Fruit fly (Drosophila melanogaster) whole organism, embryonic: Measurements from ENCODE around the gene CG7506.

Experiments used
- Bdp1 ChIP-seq: fragments of 200-800 bp; sonication (Bioruptor generic); optimal IDR thresholded peaks from 3 replicates; lab custom pipeline; 2016; ENCODE audit warnings: missing biosample characterization, missing genetic modification characterization
- Blimp-1 ChIP-seq: fragments of 200-800 bp; sonication (Bioruptor generic); optimal IDR thresholded peaks from 3 replicates; lab custom pipeline; 2018; ENCODE audit warnings: missing biosample characterization, missing genetic modification characterization, mild to moderate bottlenecking, moderate library complexity, missing genetic modification reagents
- CG10274 ChIP-seq: fragments of 200-800 bp; sonication (Bioruptor generic); optimal IDR thresholded peaks from 3 replicates; lab custom pipeline; 2017; ENCODE audit warnings: missing biosample characterization, mild to moderate bottlenecking, missing genetic modification characterization
- CG10321 ChIP-seq: fragments of 200-800 bp; sonication (Bioruptor generic); IDR thresholded peaks from 2 replicates; pipeline ENCODE4 v1.3.6; 2022; ENCODE audit warnings: missing biosample characterization, missing genetic modification characterization
- CG13894 ChIP-seq: fragments of 200-800 bp; sonication (Bioruptor generic); optimal IDR thresholded peaks from 3 replicates; lab custom pipeline; 2018; ENCODE audit warnings: missing biosample characterization, mild to moderate bottlenecking, missing genetic modification characterization, moderate library complexity
- CG14014 ChIP-seq: fragments of 200-800 bp; sonication (Bioruptor generic); IDR thresholded peaks from 2 replicates; pipeline ENCODE4 v1.3.6; 2022; ENCODE audit warnings: missing biosample characterization, missing genetic modification characterization
- CG14441 ChIP-seq: fragments of 200-800 bp; sonication (Bioruptor generic); IDR thresholded peaks from 2 replicates; pipeline ENCODE4 v1.3.6; 2022; ENCODE audit warnings: missing biosample characterization, missing genetic modification characterization
- CG15514 ChIP-seq: fragments of 200-800 bp; sonication (Bioruptor generic); optimal IDR thresholded peaks from 3 replicates; lab custom pipeline; 2017; ENCODE audit warnings: missing biosample characterization, missing genetic modification characterization, mild to moderate bottlenecking, moderate library complexity, missing genetic modification reagents
- CG18262 ChIP-seq: fragments of 200-800 bp; optimal IDR thresholded peaks from 3 replicates; lab custom pipeline; 2019; ENCODE audit warnings: missing biosample characterization, mild to moderate bottlenecking, missing genetic modification characterization, moderate library complexity
- CG2712 ChIP-seq: fragments of 200-800 bp; optimal IDR thresholded peaks from 3 replicates; lab custom pipeline; 2019; ENCODE audit warnings: missing biosample characterization, mild to moderate bottlenecking, missing genetic modification characterization, moderate library complexity
- CG3065 ChIP-seq: fragments of 200-800 bp; sonication (Bioruptor generic); optimal IDR thresholded peaks from 2 replicates; lab custom pipeline; 2016; ENCODE audit warnings: missing biosample characterization, missing genetic modification characterization
- CG32767 ChIP-seq: fragments of 200-800 bp; sonication (Bioruptor generic); IDR thresholded peaks from 2 replicates; pipeline ENCODE4 v1.3.6; 2022; ENCODE audit warnings: missing biosample characterization, missing genetic modification characterization
- CG32772 ChIP-seq: fragments of 200-800 bp; sonication (Bioruptor generic); IDR thresholded peaks from 2 replicates; pipeline ENCODE4 v1.3.6; 2022; ENCODE audit warnings: missing biosample characterization, missing genetic modification characterization
- CG33557 ChIP-seq: fragments of 200-800 bp; sonication (Bioruptor generic); optimal IDR thresholded peaks from 2 replicates; lab custom pipeline; 2019; ENCODE audit warnings: missing biosample characterization, mild to moderate bottlenecking, missing genetic modification characterization, moderate library complexity
- CG3847 ChIP-seq: fragments of 200-800 bp; sonication (Bioruptor generic); IDR thresholded peaks from 2 replicates; pipeline ENCODE4 v1.3.6; 2022; ENCODE audit warnings: missing biosample characterization, missing genetic modification characterization
- CG6683 ChIP-seq: fragments of 200-800 bp; sonication (Bioruptor generic); optimal IDR thresholded peaks from 2 replicates; lab custom pipeline; 2017; ENCODE audit warnings: missing biosample characterization, mild to moderate bottlenecking, missing genetic modification characterization, missing genetic modification reagents
- CG8388 ChIP-seq: fragments of 200-800 bp; sonication (Bioruptor generic); optimal IDR thresholded peaks from 2 replicates; lab custom pipeline; 2019; ENCODE audit warnings: missing biosample characterization, mild to moderate bottlenecking, missing genetic modification characterization, moderate library complexity
- Dek ChIP-seq: fragments of 200-800 bp; sonication (Bioruptor generic); optimal IDR thresholded peaks from 3 replicates; lab custom pipeline; 2019; ENCODE audit warnings: missing biosample characterization, mild to moderate bottlenecking, missing genetic modification characterization, moderate library complexity
- Dip3 ChIP-seq: fragments of 200-800 bp; sonication (Bioruptor generic); optimal IDR thresholded peaks from 3 replicates; lab custom pipeline; 2016; ENCODE audit warnings: missing biosample characterization, missing genetic modification characterization
- E2f2 ChIP-seq: fragments of 200-800 bp; sonication (Bioruptor generic); IDR thresholded peaks from 2 replicates; pipeline ENCODE4 v1.3.6; 2022; ENCODE audit warnings: missing biosample characterization, missing genetic modification characterization
- Ets65A ChIP-seq: fragments of 200-800 bp; sonication (Bioruptor generic); peaks from one replicate; lab custom pipeline; 2016; ENCODE audit warnings: missing biosample characterization, missing genetic modification characterization
- Gsc ChIP-seq: fragments of 200-800 bp; sonication (Bioruptor generic); IDR thresholded peaks from 2 replicates; pipeline ENCODE4 v1.3.6; 2022; ENCODE audit warnings: missing biosample characterization, missing genetic modification characterization
- HmgD ChIP-seq: fragments of 200-800 bp; sonication (Bioruptor generic); optimal IDR thresholded peaks from 3 replicates; lab custom pipeline; 2016; ENCODE audit warnings: missing biosample characterization, missing genetic modification characterization
- Lpt ChIP-seq: fragments of >200 bp; optimal IDR thresholded peaks from 2 replicates; lab custom pipeline; 2018; ENCODE audit warnings: missing biosample characterization, missing genetic modification characterization
- MBD-R2 ChIP-seq: fragments of 200-800 bp; sonication (Bioruptor generic); IDR thresholded peaks from 2 replicates; pipeline ENCODE4 v1.3.6; 2022; ENCODE audit warnings: missing biosample characterization, missing genetic modification characterization
- Mrtf ChIP-seq: fragments of 200-800 bp; sonication (Bioruptor generic); IDR thresholded peaks from 3 replicates; pipeline ENCODE4 v1.3.6; 2022; ENCODE audit warnings: missing biosample characterization, missing genetic modification characterization
- Myb ChIP-seq: fragments of 200-800 bp; sonication (Bioruptor generic); optimal IDR thresholded peaks from 2 replicates; lab custom pipeline; 2016; ENCODE audit warnings: missing biosample characterization, missing genetic modification characterization
- Pdp1 ChIP-seq, 2 experiments: fragments of 200-800 bp; sonication (Bioruptor generic); optimal IDR thresholded peaks; 3 replicates each; lab custom pipeline; 2016; ENCODE audit warnings: missing biosample characterization in 2 of 2, missing genetic modification characterization in 2 of 2, mild to moderate bottlenecking in 1 of 2, moderate library complexity in 1 of 2
- Sox100B ChIP-seq: fragments of 200-800 bp; sonication (Bioruptor generic); optimal IDR thresholded peaks from 3 replicates; lab custom pipeline; 2018; ENCODE audit warnings: missing biosample characterization, mild to moderate bottlenecking, missing genetic modification characterization
- Spps ChIP-seq: fragments of 200-800 bp; sonication (Bioruptor generic); optimal IDR thresholded peaks from 2 replicates; lab custom pipeline; 2018; ENCODE audit warnings: missing biosample characterization, mild to moderate bottlenecking, missing genetic modification characterization
- Taf1 ChIP-seq: fragments of 200-800 bp; sonication (Bioruptor generic); IDR thresholded peaks from 2 replicates; pipeline ENCODE4 v1.3.6; 2022; ENCODE audit warnings: missing biosample characterization, missing genetic modification characterization
- Vsx1 ChIP-seq: fragments of 200-800 bp; sonication (Bioruptor generic); optimal IDR thresholded peaks from 2 replicates; lab custom pipeline; 2017; ENCODE audit warnings: missing biosample characterization, mild to moderate bottlenecking, missing genetic modification characterization, missing genetic modification reagents
- Xbp1 ChIP-seq: fragments of 200-800 bp; sonication (Bioruptor generic); optimal IDR thresholded peaks from 3 replicates; lab custom pipeline; 2016; ENCODE audit warnings: missing biosample characterization, mild to moderate bottlenecking, missing genetic modification characterization
- YL-1 ChIP-seq: fragments of 200-800 bp; sonication (Bioruptor generic); optimal IDR thresholded peaks from 3 replicates; lab custom pipeline; 2017; ENCODE audit warnings: missing biosample characterization, mild to moderate bottlenecking, missing genetic modification characterization
- ab ChIP-seq: fragments of 200-800 bp; sonication (Bioruptor generic); optimal IDR thresholded peaks from 2 replicates; lab custom pipeline; 2016; ENCODE audit warnings: missing biosample characterization, missing genetic modification characterization
- bcd ChIP-seq: fragments of 200-800 bp; sonication (Bioruptor generic); optimal IDR thresholded peaks from 2 replicates; lab custom pipeline; 2017; ENCODE audit warnings: missing biosample characterization, mild to moderate bottlenecking, missing genetic modification characterization
- br ChIP-seq: fragments of >200 bp; optimal IDR thresholded peaks from 2 replicates; lab custom pipeline; 2017
- cato ChIP-seq: fragments of 200-800 bp; sonication (Bioruptor generic); optimal IDR thresholded peaks from 2 replicates; lab custom pipeline; 2016; ENCODE audit warnings: missing biosample characterization, missing genetic modification characterization, borderline replicate concordance
- caup ChIP-seq: fragments of 200-800 bp; sonication (Bioruptor generic); optimal IDR thresholded peaks from 3 replicates; lab custom pipeline; 2017; ENCODE audit warnings: missing biosample characterization, mild to moderate bottlenecking, missing genetic modification characterization, moderate library complexity; ENCODE audit not compliant: severe bottlenecking
- gro ChIP-seq: fragments of 200-800 bp; sonication (Bioruptor generic); optimal IDR thresholded peaks from 2 replicates; lab custom pipeline; 2016; ENCODE audit warnings: missing biosample characterization, missing genetic modification characterization
- gt ChIP-seq: fragments of 200-800 bp; sonication (Bioruptor generic); IDR thresholded peaks from 2 replicates; pipeline ENCODE4 v1.3.6; 2022; ENCODE audit warnings: missing biosample characterization, missing genetic modification characterization
- knrl ChIP-seq: fragments of 200-800 bp; sonication (Bioruptor generic); IDR thresholded peaks from 3 replicates; pipeline ENCODE4 v1.3.6; 2022; ENCODE audit warnings: missing biosample characterization, missing genetic modification characterization; ENCODE audit not compliant: partially characterized antibody
- maf-S ChIP-seq: fragments of 200-800 bp; sonication (Bioruptor generic); optimal IDR thresholded peaks from 2 replicates; lab custom pipeline; 2016; ENCODE audit warnings: missing biosample characterization, missing genetic modification characterization
- mam ChIP-seq: fragments of 200-800 bp; sonication (Bioruptor generic); optimal IDR thresholded peaks from 3 replicates; lab custom pipeline; 2016; ENCODE audit warnings: missing biosample characterization, missing genetic modification characterization
- nom ChIP-seq: fragments of 200-800 bp; sonication (Bioruptor generic); optimal IDR thresholded peaks from 2 replicates; lab custom pipeline; 2017; ENCODE audit warnings: missing biosample characterization, missing genetic modification characterization, mild to moderate bottlenecking, moderate library complexity, missing genetic modification reagents
- onecut ChIP-seq: fragments of 200-800 bp; sonication (Bioruptor generic); IDR thresholded peaks from 2 replicates; pipeline ENCODE4 v1.3.6; 2022; ENCODE audit warnings: missing biosample characterization, missing genetic modification characterization
- pan ChIP-seq, 4 experiments: fragments of >200 bp in 3 of 4; fragments of 200-800 bp in 1 of 4; sonication (Bioruptor generic) in 1 of 4; optimal IDR thresholded peaks in 3 of 4; IDR thresholded peaks in 1 of 4; 2 replicates each; pipeline versions ENCODE4 v1.3.6 to Lab custom; 2017 to 2022; ENCODE audit warnings: missing biosample characterization in 2 of 4, missing genetic modification characterization in 2 of 4, mixed read lengths in 1 of 4
- phol ChIP-seq: fragments of 200-800 bp; sonication (Bioruptor generic); optimal IDR thresholded peaks from 3 replicates; lab custom pipeline; 2018; ENCODE audit warnings: missing biosample characterization, mild to moderate bottlenecking, missing genetic modification characterization, moderate library complexity
- slou ChIP-seq: fragments of 200-800 bp; sonication (Bioruptor generic); optimal IDR thresholded peaks from 3 replicates; lab custom pipeline; 2016; ENCODE audit warnings: missing biosample characterization, missing genetic modification characterization
- vnd ChIP-seq: fragments of 200-800 bp; sonication (Bioruptor generic); IDR thresholded peaks from 3 replicates; pipeline ENCODE4 v1.3.6; 2022; ENCODE audit warnings: missing biosample characterization, missing genetic modification characterization; ENCODE audit not compliant: partially characterized antibody

The CG7506 gene

DNA sequence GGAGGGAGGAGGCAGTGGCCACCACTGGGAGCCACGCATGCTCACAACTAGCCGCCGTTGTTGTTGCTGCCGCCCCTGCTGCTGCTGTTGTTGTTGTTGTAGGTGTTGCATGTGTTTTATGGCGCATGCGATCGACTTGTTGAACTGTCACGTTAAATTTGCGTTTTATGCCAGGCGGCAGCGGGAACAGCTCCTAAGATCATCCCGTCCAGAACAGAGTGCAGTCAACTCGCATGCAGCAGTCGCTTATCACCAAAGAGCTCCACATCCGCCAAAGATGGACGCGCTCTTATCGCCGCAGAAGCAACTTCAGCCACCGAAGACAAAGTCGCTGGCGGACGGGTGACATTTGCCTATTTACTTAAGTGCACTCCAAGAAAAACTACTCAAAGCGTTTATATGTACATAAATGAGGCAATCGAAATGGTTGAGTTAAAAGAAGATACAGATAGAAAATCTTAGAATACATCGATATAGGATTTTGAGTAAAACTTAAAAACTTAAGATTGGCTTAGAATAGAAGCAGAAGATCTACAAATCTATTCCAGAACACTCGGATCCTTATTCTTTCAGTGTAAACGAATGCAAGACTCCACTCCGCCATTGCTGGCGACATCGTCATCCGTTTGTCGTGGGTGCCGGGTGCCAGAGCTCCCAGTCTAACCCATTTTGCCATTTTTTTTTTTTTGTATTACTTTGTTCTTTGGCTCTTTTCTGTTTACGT, 8.7 kb downstream of the CG7506 start (continued):
- no peak for TF ChIP-seq CG32772 (GFP tag; lab: Robert Waterston, UW)
- no peak for TF ChIP-seq Myb (GFP tag; lab: Kevin White, UChicago)
- no peak for TF ChIP-seq knrl (GFP tag; lab: Robert Waterston, UW)
- no peak for TF ChIP-seq CG13894
- TF ChIP-seq YL-1, result no peak
- TF ChIP-seq cato (GFP tag; lab: Kevin White, UChicago), result no peak
- no peak for TF ChIP-seq Dek (tag; lab: Kevin White, UChicago)
- TF ChIP-seq CG6683 (GFP tag; lab: Kevin White, UChicago), result no peak
- no peak for TF ChIP-seq slou (GFP tag; lab: Kevin White, UChicago)
- no peak for TF ChIP-seq CG32767 (GFP tag; lab: Robert Waterston, UW)
- TF ChIP-seq caup (GFP tag; lab: Kevin White, UChicago), result no peak
- no peak for TF ChIP-seq Gsc (GFP tag; lab: Robert Waterston, UW)
- peak; percentile 21 for TF ChIP-seq phol (tag; lab: Kevin White, UChicago)
- no peak for TF ChIP-seq Mrtf (GFP tag; lab: Robert Waterston, UW)
- no peak for TF ChIP-seq CG10321 (GFP tag; lab: Robert Waterston, UW)
- no peak for TF ChIP-seq maf-S (GFP tag; lab: Kevin White, UChicago)
- no peak for TF ChIP-seq CG33557 (GFP tag; lab: Kevin White, UChicago)
- no peak for TF ChIP-seq ab
- TF ChIP-seq bcd (GFP tag; lab: Kevin White, UChicago), result no peak
- no peak for TF ChIP-seq CG3847 (GFP tag; lab: Robert Waterston, UW)
- TF ChIP-seq nom, result no peak
- no peak for TF ChIP-seq MBD-R2 (GFP tag; lab: Robert Waterston, UW)
- TF ChIP-seq Taf1 (GFP tag; lab: Robert Waterston, UW), result no peak
- no peak for TF ChIP-seq vnd (GFP tag; lab: Robert Waterston, UW)
- TF ChIP-seq gt (GFP tag; lab: Robert Waterston, UW), result no peak
- no peak for TF ChIP-seq Spps (tag; lab: Kevin White, UChicago)
- no peak for TF ChIP-seq E2f2
- TF ChIP-seq onecut (GFP tag; lab: Robert Waterston, UW), result no peak
- no peak for TF ChIP-seq mam (GFP tag; lab: Kevin White, UChicago)
- no peak for TF ChIP-seq Sox100B
- peak; percentile 75 for TF ChIP-seq Ets65A (GFP tag; lab: Kevin White, UChicago)
- TF ChIP-seq CG8388, result peak; percentile 17
- no peak for TF ChIP-seq Vsx1 (GFP tag; lab: Kevin White, UChicago)
- no peak for TF ChIP-seq Dip3 (GFP tag; lab: Kevin White, UChicago)
- TF ChIP-seq br (lab: Kevin White, UChicago), result no peak
- no peak for TF ChIP-seq CG15514 (GFP tag; lab: Kevin White, UChicago)
- no peak for TF ChIP-seq Bdp1 (GFP tag; lab: Kevin White, UChicago)
- TF ChIP-seq CG14441 (GFP tag; lab: Robert Waterston, UW), result 0 out of 2 replicates have a peak, but pooled peaks have one; percentile 19
- TF ChIP-seq CG14014, result no peak
- TF ChIP-seq CG18262, result peak; percentile 21
- peak; percentile 9 for TF ChIP-seq Blimp-1
- no peak for TF ChIP-seq gro
- no peak for TF ChIP-seq CG3065 (GFP tag; lab: Kevin White, UChicago)
- TF ChIP-seq Pdp1 (GFP tag; optimal IDR thresholded peaks at IDR 0.05; lab: Kevin White, UChicago), result no peak
- TF ChIP-seq pan (optimal IDR thresholded peaks at IDR 0.05; lab: Kevin White, UChicago), result no peak
- TF ChIP-seq pan (GFP tag; optimal IDR thresholded peaks at IDR 0.05 in 1 of 2, IDR thresholded peaks at IDR 0.05 in 1 of 2), result no peak
- no peak for TF ChIP-seq HmgD (GFP tag; lab: Kevin White, UChicago)
- TF ChIP-seq Lpt (GFP tag; lab: Kevin White, UChicago), result no peak
- TF ChIP-seq Xbp1 (GFP tag; lab: Kevin White, UChicago), result no peak
- TF ChIP-seq CG2712 (tag; lab: Kevin White, UChicago), result peak; percentile 37
- TF ChIP-seq CG10274, result no peak
